Worm (Caenorhabditis elegans) whole organism, L4 larva: ENCODE data around the gene mdt-11.

Experiments
- D1046.2 ChIP-seq: fragments of 200-800 bp; sonication (Bioruptor generic); IDR thresholded peaks from 2 replicates; pipeline ENCODE4 v1.3.6; 2022; ENCODE audit warnings: missing genetic modification characterization, missing compliant biosample characterization
- F10B5.3 ChIP-seq: sonication (generic microtip); optimal IDR thresholded peaks from 2 replicates; lab custom pipeline; 2016; ENCODE audit warnings: mild to moderate bottlenecking, missing genetic modification characterization, missing compliant biosample characterization
- F44E2.7 ChIP-seq: fragments of 200-800 bp; sonication (Bioruptor generic); IDR thresholded peaks from 2 replicates; pipeline ENCODE4 v2.1.2; 2022; ENCODE audit warnings: missing genetic modification characterization, missing compliant biosample characterization
- T20F7.1 ChIP-seq: fragments of 200-800 bp; sonication (Bioruptor generic); optimal IDR thresholded peaks from 2 replicates; lab custom pipeline; 2018; ENCODE audit warnings: mild to moderate bottlenecking, missing genetic modification characterization, missing compliant biosample characterization
- T26A8.4 ChIP-seq: fragments of 200-800 bp; sonication (Bioruptor generic); IDR thresholded peaks from 2 replicates; pipeline ENCODE4 v1.3.6; 2022; ENCODE audit warnings: missing genetic modification characterization, missing compliant biosample characterization
- Y48G9A.11 ChIP-seq: fragments of 200-800 bp; sonication (Bioruptor generic); IDR thresholded peaks from 2 replicates; pipeline ENCODE4 v1.3.6; 2022; ENCODE audit warnings: missing genetic modification reagents, missing genetic modification characterization, missing compliant biosample characterization
- Y5F2A.4 ChIP-seq: fragments of 200-800 bp; sonication (Bioruptor generic); optimal IDR thresholded peaks from 2 replicates; lab custom pipeline; 2018; ENCODE audit warnings: mild to moderate bottlenecking, missing genetic modification characterization, missing compliant biosample characterization
- Y75B8A.6 ChIP-seq: fragments of 200-800 bp; sonication (Bioruptor generic); IDR thresholded peaks from 2 replicates; pipeline ENCODE4 v1.3.6; 2022; ENCODE audit warnings: missing genetic modification reagents, missing genetic modification characterization, missing compliant biosample characterization
- ZK337.2 ChIP-seq: fragments of 200-800 bp; sonication (Bioruptor generic); IDR thresholded peaks from 2 replicates; pipeline ENCODE4 v1.3.6; 2022; ENCODE audit warnings: missing genetic modification reagents, missing genetic modification characterization, missing compliant biosample characterization
- ZK546.5 ChIP-seq, 2 experiments: sonication (generic microtip); optimal IDR thresholded peaks; 2 replicates each; lab custom pipeline; 2017; ENCODE audit warnings: missing biosample characterization in 2 of 2, missing genetic modification characterization in 2 of 2
- ama-1 ChIP-seq: fragments of 150-350 bp; optimal IDR thresholded peaks from 2 replicates; lab custom pipeline; 2014; ENCODE audit warnings: inconsistent platforms, mixed read lengths
- ceh-20 ChIP-seq: fragments of 200-800 bp; sonication (Bioruptor generic); IDR thresholded peaks from 2 replicates; pipeline ENCODE4 v1.3.6; 2022; ENCODE audit warnings: missing genetic modification reagents, missing genetic modification characterization, missing compliant biosample characterization
- ceh-28 ChIP-seq: fragments of 150-350 bp; optimal IDR thresholded peaks from 2 replicates; lab custom pipeline; 2014; ENCODE audit warnings: missing biosample characterization, missing genetic modification reagents, missing genetic modification characterization
- ceh-44 ChIP-seq: fragments of 200-800 bp; sonication (Bioruptor generic); IDR thresholded peaks from 2 replicates; pipeline ENCODE4 v1.3.6; 2022; ENCODE audit warnings: missing genetic modification reagents, missing genetic modification characterization, missing compliant biosample characterization
- ces-1 ChIP-seq: fragments of 150-350 bp; sonication (generic microtip); optimal IDR thresholded peaks from 4 replicates; lab custom pipeline; 2014; ENCODE audit warnings: missing biosample characterization, missing genetic modification reagents, missing genetic modification characterization
- daf-8 ChIP-seq: fragments of 200-800 bp; sonication (Bioruptor generic); IDR thresholded peaks from 2 replicates; pipeline ENCODE4 v1.3.6; 2022; ENCODE audit warnings: missing genetic modification characterization, missing compliant biosample characterization
- dmd-6 ChIP-seq: fragments of 200-800 bp; sonication (Bioruptor generic); IDR thresholded peaks from 2 replicates; pipeline ENCODE4 v1.3.6; 2022; ENCODE audit warnings: missing genetic modification reagents, missing genetic modification characterization, missing compliant biosample characterization
- dmd-8 ChIP-seq: fragments of 200-800 bp; sonication (Bioruptor generic); IDR thresholded peaks from 2 replicates; pipeline ENCODE4 v1.3.6; 2022; ENCODE audit warnings: missing genetic modification characterization, missing compliant biosample characterization
- dmd-9 ChIP-seq: fragments of 200-800 bp; sonication (Bioruptor generic); IDR thresholded peaks from 2 replicates; pipeline ENCODE4 v1.3.6; 2022; ENCODE audit warnings: missing genetic modification reagents, missing genetic modification characterization, missing compliant biosample characterization
- duxl-1 ChIP-seq: sonication (generic microtip); optimal IDR thresholded peaks from 2 replicates; lab custom pipeline; 2016; ENCODE audit warnings: mild to moderate bottlenecking, missing genetic modification characterization, moderate library complexity, missing compliant biosample characterization; ENCODE audit not compliant: poor library complexity
- egl-27 ChIP-seq: sonication (generic microtip); optimal IDR thresholded peaks from 3 replicates; lab custom pipeline; 2017; ENCODE audit warnings: missing biosample characterization, missing genetic modification reagents, missing genetic modification characterization
- egl-43 ChIP-seq: fragments of 200-800 bp; sonication (Bioruptor generic); IDR thresholded peaks from 2 replicates; pipeline ENCODE4 v1.3.6; 2022; ENCODE audit warnings: missing genetic modification reagents, missing genetic modification characterization, missing compliant biosample characterization
- fkh-10 ChIP-seq: fragments of 150-350 bp; optimal IDR thresholded peaks from 2 replicates; lab custom pipeline; 2014; ENCODE audit warnings: missing biosample characterization, missing genetic modification reagents, missing genetic modification characterization
- fos-1 ChIP-seq: fragments of 150-350 bp; optimal IDR thresholded peaks from 2 replicates; lab custom pipeline; 2014; ENCODE audit warnings: missing biosample characterization, missing genetic modification characterization
- gei-8 ChIP-seq: fragments of 200-800 bp; sonication (Bioruptor generic); optimal IDR thresholded peaks from 2 replicates; lab custom pipeline; 2018; ENCODE audit warnings: mild to moderate bottlenecking, missing genetic modification characterization, missing compliant biosample characterization
- hmg-1.1 ChIP-seq: fragments of 200-800 bp; sonication (Bioruptor generic); IDR thresholded peaks from 2 replicates; pipeline ENCODE4 v1.3.6; 2022; ENCODE audit warnings: missing genetic modification reagents, missing genetic modification characterization, missing compliant biosample characterization
- jun-1 ChIP-seq: fragments of 150-350 bp; optimal IDR thresholded peaks from 2 replicates; lab custom pipeline; 2014; ENCODE audit warnings: missing biosample characterization, missing genetic modification reagents, missing genetic modification characterization
- lim-7 ChIP-seq: fragments of 200-800 bp; sonication (Bioruptor generic); IDR thresholded peaks from 2 replicates; pipeline ENCODE4 v1.3.6; 2022; ENCODE audit warnings: missing genetic modification characterization, missing compliant biosample characterization
- lin-38 ChIP-seq: fragments of 200-800 bp; sonication (Bioruptor generic); IDR thresholded peaks from 2 replicates; pipeline ENCODE4 v1.3.6; 2022; ENCODE audit warnings: missing genetic modification reagents, missing genetic modification characterization, missing compliant biosample characterization
- lin-39 ChIP-seq: fragments of 150-350 bp; optimal IDR thresholded peaks from 2 replicates; lab custom pipeline; 2014; ENCODE audit warnings: missing biosample characterization, missing genetic modification reagents, missing genetic modification characterization
- lsy-2 ChIP-seq, 2 experiments: fragments of 150-350 bp in 1 of 2; sonication (generic microtip) in 1 of 2; optimal IDR thresholded peaks; 2 replicates each; lab custom pipeline; 2014 to 2017; ENCODE audit warnings: missing biosample characterization in 2 of 2, missing genetic modification characterization in 2 of 2
- mdt-29 ChIP-seq: fragments of 200-800 bp; sonication (Bioruptor generic); IDR thresholded peaks from 2 replicates; pipeline ENCODE4 v1.3.6; 2022; ENCODE audit warnings: missing genetic modification reagents, missing genetic modification characterization, missing compliant biosample characterization
- mep-1 ChIP-seq: fragments of 150-350 bp; sonication (generic microtip); optimal IDR thresholded peaks from 3 replicates; lab custom pipeline; 2014; ENCODE audit warnings: missing biosample characterization, missing genetic modification characterization
- nhr-10 ChIP-seq: fragments of 150-350 bp; optimal IDR thresholded peaks from 2 replicates; lab custom pipeline; 2014; ENCODE audit warnings: missing biosample characterization, missing genetic modification characterization
- nhr-102 ChIP-seq: sonication (generic microtip); optimal IDR thresholded peaks from 2 replicates; lab custom pipeline; 2016; ENCODE audit warnings: mild to moderate bottlenecking, missing genetic modification characterization, moderate library complexity, missing compliant biosample characterization
- nhr-11 ChIP-seq: fragments of 150-350 bp; optimal IDR thresholded peaks from 2 replicates; lab custom pipeline; 2014; ENCODE audit warnings: missing biosample characterization, missing genetic modification characterization
- nhr-237 ChIP-seq: sonication (generic microtip); optimal IDR thresholded peaks from 2 replicates; lab custom pipeline; 2017; ENCODE audit warnings: missing biosample characterization, missing genetic modification characterization
- nhr-76 ChIP-seq: fragments of 150-350 bp; optimal IDR thresholded peaks from 2 replicates; lab custom pipeline; 2014; ENCODE audit warnings: missing biosample characterization, missing genetic modification characterization
- php-3 ChIP-seq: fragments of 200-800 bp; sonication (Bioruptor generic); IDR thresholded peaks from 2 replicates; pipeline ENCODE4 v1.3.6; 2022; ENCODE audit warnings: missing genetic modification reagents, missing genetic modification characterization, missing compliant biosample characterization
- saeg-2 ChIP-seq: fragments of 200-800 bp; sonication (Bioruptor generic); IDR thresholded peaks from 2 replicates; pipeline ENCODE4 v1.3.6; 2022; ENCODE audit warnings: missing genetic modification reagents, missing genetic modification characterization, missing compliant biosample characterization
- skn-1 ChIP-seq: fragments of 150-350 bp; optimal IDR thresholded peaks from 2 replicates; lab custom pipeline; 2014; ENCODE audit warnings: missing biosample characterization, missing genetic modification characterization
- tag-97 ChIP-seq: fragments of 200-800 bp; sonication (Bioruptor generic); IDR thresholded peaks from 2 replicates; pipeline ENCODE4 v1.3.6; 2022; ENCODE audit warnings: missing genetic modification characterization, missing compliant biosample characterization
- unc-130 ChIP-seq: sonication (generic microtip); optimal IDR thresholded peaks from 2 replicates; lab custom pipeline; 2016; ENCODE audit warnings: missing genetic modification reagents, missing genetic modification characterization, missing compliant biosample characterization
- vab-7 ChIP-seq: fragments of 200-800 bp; sonication (Bioruptor generic); IDR thresholded peaks from 2 replicates; pipeline ENCODE4 v1.3.6; 2022; ENCODE audit warnings: missing genetic modification reagents, missing genetic modification characterization, missing compliant biosample characterization
- zfp-3 ChIP-seq: fragments of 200-800 bp; sonication (Bioruptor generic); conservative IDR thresholded peaks from 2 replicates; pipeline ENCODE4 v1.3.6; 2022; ENCODE audit warnings: missing genetic modification reagents, missing genetic modification characterization, missing compliant biosample characterization
- zip-11 ChIP-seq: fragments of 200-800 bp; sonication (Bioruptor generic); IDR thresholded peaks from 2 replicates; pipeline ENCODE4 v1.3.6; 2022; ENCODE audit warnings: missing genetic modification characterization, missing compliant biosample characterization
- zip-2 ChIP-seq: fragments of 150-350 bp; optimal IDR thresholded peaks from 2 replicates; lab custom pipeline; 2014; ENCODE audit warnings: missing biosample characterization, missing genetic modification characterization
- ztf-7 ChIP-seq: fragments of 150-350 bp; optimal IDR thresholded peaks from 2 replicates; lab custom pipeline; 2014; ENCODE audit warnings: missing biosample characterization, missing genetic modification characterization

The mdt-11 gene

DNA sequence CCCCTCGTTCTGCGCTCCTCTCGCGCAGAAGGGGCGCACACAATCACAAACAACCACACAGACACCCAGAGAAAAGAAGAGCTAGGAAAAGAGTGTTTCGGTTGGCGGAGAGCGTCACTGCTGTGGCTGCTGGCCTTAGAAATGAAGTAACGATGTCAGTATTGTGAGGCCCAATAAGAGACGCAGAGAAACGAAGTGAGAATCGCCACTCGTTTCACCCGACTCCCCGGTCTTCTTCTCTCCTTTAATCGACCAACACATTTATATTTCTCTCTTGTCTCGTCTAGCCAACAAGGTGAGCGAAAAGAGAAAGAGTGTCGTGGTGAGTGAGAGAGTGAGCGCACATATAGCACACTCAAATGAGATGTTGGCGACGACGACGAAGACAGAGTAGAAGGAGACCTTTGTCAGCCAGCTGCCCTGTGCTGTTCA lies 7.1 kb upstream of the mdt-11 start (continued):
- TF ChIP-seq fos-1 (tag; lab: Kevin White, UChicago) (no peak), Y48G9A.11 (GFP tag; lab: Robert Waterston, UW) (no peak), lin-38 (GFP tag; lab: Robert Waterston, UW) (peak; percentile 67), ZK546.5 (tag; optimal IDR thresholded peaks at IDR 0.05; lab: Kevin White, UChicago) (no peak), zfp-3 (GFP tag; lab: Robert Waterston, UW) (no peak)

- TF ChIP-seq T20F7.1 (GFP tag; lab: Kevin White, UChicago), result no peak
- no peak for TF ChIP-seq nhr-237 (tag; lab: Kevin White, UChicago)
- no peak for TF ChIP-seq daf-8 (GFP tag; lab: Robert Waterston, UW)
- TF ChIP-seq ztf-7, result no peak
- TF ChIP-seq nhr-76 (tag; lab: Kevin White, UChicago), result no peak
Measured at ce11 chrIII:5017550-5017949, 3.5 kb upstream of the mdt-11 start, which contains the start of gene larp-1. TSS of gene larp-1 (minus strand) at chrIII:5017650.

- TF ChIP-seq jun-1 (tag; lab: Kevin White, UChicago) (peak; percentile 95), ceh-44 (GFP tag; lab: Robert Waterston, UW) (peak; percentile 46; the same call in 1 of the 2 replicates), egl-27 (no peak), hmg-1.1 (GFP tag; lab: Robert Waterston, UW) (peak; percentile 98), lsy-2 (tag; optimal IDR thresholded peaks at IDR 0.05; lab: Kevin White, UChicago) (peak; percentile 88 to 97), D1046.2 (GFP tag; lab: Robert Waterston, UW) (peak; percentile 74; the same call in 1 of the 2 replicates), ZK337.2 (GFP tag; lab: Robert Waterston, UW) (peak; percentile 69; the same call in 1 of the 2 replicates), vab-7 (GFP tag; lab: Robert Waterston, UW) (peak; percentile 88), unc-130 (peak; percentile 97), dmd-6 (peak; percentile 96), nhr-10 (tag; lab: Kevin White, UChicago) (peak; percentile 44), nhr-102 (peak; percentile 97), mep-1 (tag; lab: Kevin White, UChicago) (peak; percentile 99), Y75B8A.6 (GFP tag; lab: Robert Waterston, UW) (no peak), Y5F2A.4 (GFP tag; lab: Kevin White, UChicago) (peak; percentile 77), saeg-2 (peak; percentile 87; the same call in 1 of the 2 replicates), lim-7 (GFP tag; lab: Robert Waterston, UW) (peak; percentile 76), fkh-10 (GFP tag; lab: Kevin White, UChicago) (peak; percentile 85), T26A8.4 (peak; percentile 98), zip-11 (GFP tag; lab: Robert Waterston, UW) (no peak), dmd-8 (GFP tag; lab: Robert Waterston, UW) (peak; percentile 76; the same call in 1 of the 2 replicates), mdt-29 (peak; percentile 82), nhr-11 (peak; percentile 98), ceh-20 (GFP tag; lab: Robert Waterston, UW) (peak; percentile 95), F10B5.3 (tag; lab: Kevin White, UChicago) (peak; percentile 93), ama-1 (lab: Kevin White, UChicago) (peak; percentile 36), gei-8 (peak; percentile 11), tag-97 (GFP tag; lab: Robert Waterston, UW) (no peak), dmd-9 (GFP tag; lab: Robert Waterston, UW) (peak; percentile 94), lin-39 (peak; percentile 55), php-3 (GFP tag; lab: Robert Waterston, UW) (peak; percentile 93), F44E2.7 (GFP tag; lab: Robert Waterston, UW) (peak; percentile 87), duxl-1 (peak; percentile 94), skn-1 (tag; lab: Kevin White, UChicago) (no peak), ces-1 (GFP tag; lab: Kevin White, UChicago) (peak; percentile 33), zip-2 (tag; lab: Kevin White, UChicago) (peak; percentile 88), egl-43 (GFP tag; lab: Robert Waterston, UW) (peak; percentile 96), ceh-28 (tag; lab: Kevin White, UChicago) (peak; percentile 38)
Measured at ce11 chrIII:5018116-5018689, 2.8 kb upstream of the mdt-11 start, which contains the start of gene wip-1. TSS of gene wip-1 (plus strand) at chrIII:5018639.
